Worm (Caenorhabditis elegans) whole organism, mixed stage, embryonic: ENCODE data around the gene K08D8.5.

Experiments
- M03D4.4 ChIP-seq: sonication (generic microtip); optimal IDR thresholded peaks from 2 replicates; lab custom pipeline; 2017; ENCODE audit warnings: mild to moderate bottlenecking, missing genetic modification characterization, missing compliant biosample characterization
- bed-3 ChIP-seq: fragments of 200-800 bp; sonication (Bioruptor generic); optimal IDR thresholded peaks from 3 replicates; lab custom pipeline; 2018; ENCODE audit warnings: mild to moderate bottlenecking, missing genetic modification characterization, moderate library complexity, missing compliant biosample characterization
- blmp-1 ChIP-seq: fragments of 150-350 bp; optimal IDR thresholded peaks from 2 replicates; lab custom pipeline; 2014; ENCODE audit warnings: missing biosample characterization, missing genetic modification characterization
- ceh-39 ChIP-seq: fragments of 150-350 bp; optimal IDR thresholded peaks from 2 replicates; lab custom pipeline; 2014; ENCODE audit warnings: missing biosample characterization, missing genetic modification characterization
- ceh-43 ChIP-seq: fragments of 200-800 bp; sonication (Bioruptor generic); optimal IDR thresholded peaks from 2 replicates; lab custom pipeline; 2018; ENCODE audit warnings: mild to moderate bottlenecking, missing genetic modification characterization, moderate library complexity, missing compliant biosample characterization
- ceh-83 ChIP-seq: fragments of 200-800 bp; sonication (Bioruptor generic); optimal IDR thresholded peaks from 2 replicates; lab custom pipeline; 2018; ENCODE audit warnings: mild to moderate bottlenecking, missing genetic modification characterization, missing compliant biosample characterization
- ces-1 ChIP-seq: fragments of 150-350 bp; optimal IDR thresholded peaks from 2 replicates; lab custom pipeline; 2014; ENCODE audit warnings: missing biosample characterization, missing genetic modification reagents, missing genetic modification characterization
- cnd-1 ChIP-seq: fragments of 200-800 bp; sonication (Bioruptor generic); optimal IDR thresholded peaks from 2 replicates; lab custom pipeline; 2018; ENCODE audit warnings: mild to moderate bottlenecking, missing genetic modification characterization, missing compliant biosample characterization
- elt-1 ChIP-seq: sonication (generic microtip); optimal IDR thresholded peaks from 2 replicates; lab custom pipeline; 2017; ENCODE audit warnings: missing genetic modification characterization, mild to moderate bottlenecking, missing compliant biosample characterization, antibody characterized with exemption, moderate library complexity, borderline replicate concordance; ENCODE audit not compliant: insufficient read depth
- elt-3 ChIP-seq: fragments of 150-350 bp; optimal IDR thresholded peaks from 2 replicates; lab custom pipeline; 2014; ENCODE audit warnings: missing biosample characterization, missing genetic modification characterization
- flh-1 ChIP-seq: fragments of 200-800 bp; sonication (Bioruptor generic); optimal IDR thresholded peaks from 2 replicates; lab custom pipeline; 2018; ENCODE audit warnings: mild to moderate bottlenecking, missing genetic modification characterization, moderate library complexity, missing compliant biosample characterization
- ham-2 ChIP-seq: fragments of 200-800 bp; sonication (Bioruptor generic); optimal IDR thresholded peaks from 2 replicates; lab custom pipeline; 2018; ENCODE audit warnings: mild to moderate bottlenecking, missing genetic modification characterization, missing compliant biosample characterization
- hlh-1 ChIP-seq: fragments of 150-350 bp; optimal IDR thresholded peaks from 2 replicates; lab custom pipeline; 2014; ENCODE audit warnings: missing biosample characterization, missing genetic modification reagents, missing genetic modification characterization
- lin-13 ChIP-seq: fragments of 150-350 bp; optimal IDR thresholded peaks from 2 replicates; lab custom pipeline; 2014; ENCODE audit warnings: missing biosample characterization, missing genetic modification characterization
- lin-32 ChIP-seq: fragments of 200-800 bp; sonication (Bioruptor generic); optimal IDR thresholded peaks from 2 replicates; lab custom pipeline; 2018; ENCODE audit warnings: mild to moderate bottlenecking, missing genetic modification characterization, missing compliant biosample characterization
- lsy-2 ChIP-seq: fragments of 150-350 bp; optimal IDR thresholded peaks from 2 replicates; lab custom pipeline; 2014; ENCODE audit warnings: missing biosample characterization, missing genetic modification characterization
- mab-5 ChIP-seq: fragments of 150-350 bp; optimal IDR thresholded peaks from 2 replicates; lab custom pipeline; 2014; ENCODE audit warnings: missing biosample characterization, missing genetic modification characterization
- mep-1 ChIP-seq: fragments of 150-350 bp; optimal IDR thresholded peaks from 2 replicates; lab custom pipeline; 2017; ENCODE audit warnings: missing biosample characterization, missing genetic modification reagents, missing genetic modification characterization, inconsistent platforms
- mls-2 ChIP-seq: sonication (generic microtip); optimal IDR thresholded peaks from 2 replicates; lab custom pipeline; 2016; ENCODE audit warnings: mild to moderate bottlenecking, missing genetic modification characterization, moderate library complexity, missing compliant biosample characterization
- nhr-12 ChIP-seq: fragments of 150-350 bp; optimal IDR thresholded peaks from 2 replicates; lab custom pipeline; 2014; ENCODE audit warnings: missing biosample characterization, missing genetic modification characterization
- nhr-2 ChIP-seq: fragments of 150-350 bp; optimal IDR thresholded peaks from 2 replicates; lab custom pipeline; 2014; ENCODE audit warnings: missing biosample characterization, missing genetic modification characterization
- nhr-237 ChIP-seq: fragments of 150-350 bp; optimal IDR thresholded peaks from 2 replicates; lab custom pipeline; 2014; ENCODE audit warnings: missing biosample characterization, missing genetic modification characterization
- nhr-28 ChIP-seq: fragments of 150-350 bp; optimal IDR thresholded peaks from 2 replicates; lab custom pipeline; 2014; ENCODE audit warnings: missing biosample characterization, missing genetic modification characterization
- pha-4 ChIP-seq: fragments of 150-350 bp; optimal IDR thresholded peaks from 2 replicates; lab custom pipeline; 2018; ENCODE audit warnings: missing biosample characterization, missing genetic modification reagents, missing genetic modification characterization
- snpc-4 ChIP-seq: fragments of 150-350 bp; optimal IDR thresholded peaks from 2 replicates; lab custom pipeline; 2014; ENCODE audit warnings: missing biosample characterization, missing genetic modification characterization
- sptf-1 ChIP-seq: sonication (generic microtip); optimal IDR thresholded peaks from 2 replicates; lab custom pipeline; 2017; ENCODE audit warnings: mild to moderate bottlenecking, missing genetic modification characterization, moderate library complexity, missing compliant biosample characterization
- unc-120 ChIP-seq: sonication (generic microtip); optimal IDR thresholded peaks from 2 replicates; lab custom pipeline; 2017; ENCODE audit warnings: missing genetic modification characterization, missing compliant biosample characterization; ENCODE audit not compliant: poor library complexity, severe bottlenecking
- unc-39 ChIP-seq: fragments of 150-350 bp; optimal IDR thresholded peaks from 2 replicates; lab custom pipeline; 2014; ENCODE audit warnings: missing biosample characterization, missing genetic modification characterization
- unc-62 ChIP-seq: fragments of 150-350 bp; optimal IDR thresholded peaks from 2 replicates; lab custom pipeline; 2014; ENCODE audit warnings: missing biosample characterization, missing genetic modification reagents, missing genetic modification characterization
- zip-8 ChIP-seq: fragments of 150-350 bp; optimal IDR thresholded peaks from 2 replicates; lab custom pipeline; 2014; ENCODE audit warnings: missing biosample characterization, missing genetic modification characterization
- ztf-11 ChIP-seq: fragments of 150-350 bp; optimal IDR thresholded peaks from 2 replicates; lab custom pipeline; 2014; ENCODE audit warnings: missing biosample characterization, missing genetic modification characterization

K08D8.5 gene

DNA sequence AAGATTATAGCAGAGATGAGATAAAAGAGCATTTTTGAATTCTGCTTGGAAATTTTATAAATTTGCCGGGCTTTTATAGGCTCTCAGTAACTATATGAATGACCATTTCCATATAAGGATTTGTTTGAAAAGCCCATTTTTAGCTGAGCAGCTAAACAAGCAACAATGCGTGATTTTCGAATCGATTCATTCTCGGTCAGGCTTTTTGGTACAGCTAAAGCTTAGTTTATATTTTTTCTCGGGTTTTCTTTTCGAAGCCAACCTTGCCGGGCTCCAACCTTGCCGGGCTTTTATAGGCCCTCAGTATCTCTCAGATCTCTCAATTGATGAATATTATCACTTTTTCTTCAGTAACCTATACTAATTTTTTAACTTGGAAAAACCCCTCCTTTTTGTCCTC is 12.4 kb upstream of the K08D8.5 start, which contains the start of gene srlf-4:
TSS of gene srlf-4 (minus strand) at position 101 of the 400 bp plus-strand sequence.
- TF ChIP-seq unc-120 (tag; lab: Kevin White, UChicago) (peak; percentile 13), pha-4 (tag; lab: Kevin White, UChicago) (no peak)
- TF ChIP-seq, all 35 proteins: peak for 1

DNA sequence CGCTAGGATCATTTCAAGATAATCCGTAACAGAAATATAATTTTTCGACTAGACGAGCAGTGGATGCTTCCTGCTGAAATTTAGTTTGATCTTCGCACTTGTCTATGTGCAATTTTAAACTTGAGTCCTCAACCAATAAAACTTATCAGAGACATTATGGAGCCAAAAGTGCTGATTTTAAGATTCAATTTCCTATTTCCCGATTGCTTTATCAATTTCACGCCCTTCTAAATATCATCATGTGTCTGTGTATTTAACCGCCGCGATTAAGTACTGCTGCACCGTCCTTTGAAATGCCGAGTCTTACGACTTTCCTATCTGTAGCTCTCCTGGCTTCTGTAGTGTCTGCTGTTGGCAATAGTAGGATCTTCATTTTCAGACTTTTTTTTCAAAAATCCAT is 9.1 kb upstream of the K08D8.5 start, which contains the start of gene C32H11.4:
TSS of gene C32H11.4 (plus strand) at position 238 of the 400 bp plus-strand sequence.
- TF ChIP-seq mab-5 (tag; lab: Kevin White, UChicago) (no peak), M03D4.4 (tag; lab: Kevin White, UChicago) (no peak), ztf-11 (no peak), ceh-83 (GFP tag; lab: Kevin White, UChicago) (no peak), blmp-1 (tag; lab: Kevin White, UChicago) (no peak), lin-13 (no peak), bed-3 (GFP tag; lab: Kevin White, UChicago) (no peak), ham-2 (GFP tag; lab: Kevin White, UChicago) (no peak), unc-39 (tag; lab: Kevin White, UChicago) (no peak), sptf-1 (tag; lab: Kevin White, UChicago) (no peak), unc-62 (GFP tag; lab: Kevin White, UChicago) (no peak), zip-8 (no peak), hlh-1 (tag; lab: Kevin White, UChicago) (no peak), ces-1 (GFP tag; lab: Kevin White, UChicago) (no peak)

DNA sequence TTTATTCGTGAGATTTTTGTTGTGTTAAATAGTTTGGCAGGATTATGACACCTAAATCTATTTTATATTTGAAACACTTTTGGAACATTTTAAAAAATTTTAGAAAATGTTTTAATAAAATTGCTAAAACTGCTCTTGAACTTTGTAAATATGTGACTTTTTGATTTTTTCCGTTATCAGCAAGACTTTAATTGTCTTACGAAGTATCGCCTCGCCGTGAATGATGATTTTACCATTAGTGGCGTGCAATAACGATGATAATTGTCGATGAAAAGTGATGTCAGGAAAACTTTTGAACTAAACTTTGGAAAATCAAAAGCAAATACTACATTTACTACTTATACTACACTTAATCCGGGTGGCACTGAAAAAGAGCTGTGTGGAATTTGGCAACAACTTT is 8.6 kb upstream of the K08D8.5 start:
- TF ChIP-seq nhr-237 (no peak), elt-3 (tag; lab: Kevin White, UChicago) (no peak), elt-1 (no peak), ces-1 (GFP tag; lab: Kevin White, UChicago) (no peak), unc-39 (tag; lab: Kevin White, UChicago) (no peak), mab-5 (tag; lab: Kevin White, UChicago) (no peak), ham-2 (GFP tag; lab: Kevin White, UChicago) (no peak), flh-1 (GFP tag; lab: Kevin White, UChicago) (no peak), ceh-83 (GFP tag; lab: Kevin White, UChicago) (no peak), nhr-12 (no peak), snpc-4 (tag; lab: Kevin White, UChicago) (no peak), ztf-11 (no peak), mep-1 (tag; lab: Kevin White, UChicago) (no peak), bed-3 (GFP tag; lab: Kevin White, UChicago) (no peak), cnd-1 (tag; lab: Kevin White, UChicago) (no peak)

DNA sequence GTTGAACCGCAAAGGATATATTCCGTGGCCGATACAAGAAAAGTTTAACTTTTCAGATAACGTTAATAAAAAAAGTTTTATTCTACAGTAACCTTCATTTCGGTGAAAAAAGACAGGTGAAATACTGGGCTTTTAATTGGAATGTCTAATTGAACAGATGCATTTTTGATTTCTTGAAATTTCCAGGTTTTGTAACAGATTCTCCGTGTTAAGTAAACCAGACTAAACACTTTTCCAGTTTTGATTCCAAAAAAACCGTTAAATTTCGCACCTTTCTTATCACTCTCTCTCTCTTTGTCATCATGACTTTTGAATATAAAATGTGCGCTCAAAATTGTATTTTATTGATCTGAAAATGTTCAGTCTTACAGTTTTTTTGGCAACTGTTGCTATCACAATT is 6.3 kb upstream of the K08D8.5 start, which contains the start of gene C32H11.3:
TSS of gene C32H11.3 (plus strand) at position 301 of the 400 bp plus-strand sequence.
- no peak for TF ChIP-seq bed-3 (GFP tag; lab: Kevin White, UChicago)
- no peak for TF ChIP-seq unc-62 (GFP tag; lab: Kevin White, UChicago)
- no peak for TF ChIP-seq mls-2 (tag; lab: Kevin White, UChicago)

DNA sequence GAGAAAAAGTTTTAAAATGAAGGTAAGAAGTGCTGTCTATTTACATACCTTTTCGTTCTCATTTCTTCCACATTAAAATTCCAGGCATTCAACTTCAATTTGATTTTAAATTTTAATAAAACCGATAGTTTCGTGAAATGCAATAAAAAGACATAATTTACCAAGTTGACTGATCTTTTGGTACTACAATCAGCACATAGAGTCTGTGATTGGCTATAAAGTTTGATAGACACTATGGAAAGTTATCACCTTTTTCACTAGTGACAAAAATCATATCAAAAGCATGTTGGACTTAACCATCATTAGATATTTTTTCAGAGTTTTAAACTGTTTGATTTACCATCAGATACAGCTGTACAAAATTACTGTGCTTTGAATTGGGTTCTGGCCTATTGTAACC is 3.5 kb upstream of the K08D8.5 start, which contains the start of gene srz-15:
TSS of gene srz-15 (plus strand) at position 301 of the 400 bp plus-strand sequence.
- no peak for TF ChIP-seq ceh-39 (tag; lab: Kevin White, UChicago)
- TF ChIP-seq nhr-2: no peak
- TF ChIP-seq ces-1 (GFP tag; lab: Kevin White, UChicago): no peak
- no peak for TF ChIP-seq sptf-1 (tag; lab: Kevin White, UChicago)
- TF ChIP-seq pha-4 (tag; lab: Kevin White, UChicago): no peak
- no peak for TF ChIP-seq unc-120 (tag; lab: Kevin White, UChicago)
- no peak for TF ChIP-seq ham-2 (GFP tag; lab: Kevin White, UChicago)
- no peak for TF ChIP-seq snpc-4 (tag; lab: Kevin White, UChicago)
- TF ChIP-seq zip-8: no peak
- no peak for TF ChIP-seq nhr-28 (tag; lab: Kevin White, UChicago)
- no peak for TF ChIP-seq lin-13
- TF ChIP-seq lsy-2 (tag; lab: Kevin White, UChicago): no peak
- TF ChIP-seq mep-1 (tag; lab: Kevin White, UChicago): no peak
- no peak for TF ChIP-seq lin-32 (GFP tag; lab: Kevin White, UChicago)
- TF ChIP-seq cnd-1 (tag; lab: Kevin White, UChicago): no peak
- no peak for TF ChIP-seq ceh-43 (GFP tag; lab: Kevin White, UChicago)
- TF ChIP-seq blmp-1 (tag; lab: Kevin White, UChicago): no peak
- TF ChIP-seq bed-3 (GFP tag; lab: Kevin White, UChicago): no peak
